Worm (Caenorhabditis elegans) whole organism, young adult: ENCODE results near the gene his-32.

Source experiments
- B0035.1 ChIP-seq: sonication (generic microtip); optimal IDR thresholded peaks from 2 replicates; lab custom pipeline; 2016; ENCODE audit warnings: missing genetic modification characterization, mild to moderate bottlenecking, missing compliant biosample characterization, missing genotype, missing genetic modification reagents
- D2030.7 ChIP-seq: fragments of 200-800 bp; sonication (Bioruptor generic); IDR thresholded peaks from 2 replicates; pipeline ENCODE4 v1.3.6; 2022; ENCODE audit warnings: missing genetic modification reagents, missing genetic modification characterization, missing compliant biosample characterization
- F23B12.7 ChIP-seq: sonication (generic microtip); optimal IDR thresholded peaks from 2 replicates; lab custom pipeline; 2017; ENCODE audit warnings: missing genetic modification characterization, mild to moderate bottlenecking, missing compliant biosample characterization, antibody characterized with exemption, moderate library complexity; ENCODE audit not compliant: insufficient read depth
- F33H1.4 ChIP-seq: fragments of 200-800 bp; sonication (Bioruptor generic); IDR thresholded peaks from 2 replicates; pipeline ENCODE4 v1.3.6; 2022; ENCODE audit warnings: missing genetic modification reagents, missing genetic modification characterization, missing compliant biosample characterization
- F37B4.10 ChIP-seq: fragments of 200-800 bp; sonication (Bioruptor generic); IDR thresholded peaks from 2 replicates; pipeline ENCODE4 v1.3.6; 2022; ENCODE audit warnings: missing genetic modification characterization, missing compliant biosample characterization
- T07F8.4 ChIP-seq: sonication (generic microtip); optimal IDR thresholded peaks from 2 replicates; lab custom pipeline; 2016; ENCODE audit warnings: mild to moderate bottlenecking, missing genetic modification characterization, moderate library complexity, missing compliant biosample characterization
- attf-5 ChIP-seq: fragments of 200-800 bp; sonication (Bioruptor generic); optimal IDR thresholded peaks from 2 replicates; lab custom pipeline; 2018; ENCODE audit warnings: mild to moderate bottlenecking, missing genetic modification characterization, missing compliant biosample characterization
- cebp-1 ChIP-seq, 2 experiments: fragments of 200-800 bp in 1 of 2; sonication (Bioruptor generic) in 1 of 2; sonication (generic microtip) in 1 of 2; IDR thresholded peaks in 1 of 2; optimal IDR thresholded peaks in 1 of 2; 2 replicates each; pipeline versions ENCODE4 v1.3.6 to Lab custom; 2017 to 2022; ENCODE audit warnings: missing compliant biosample characterization in 2 of 2, missing genetic modification characterization in 2 of 2, mild to moderate bottlenecking in 1 of 2, missing genetic modification reagents in 1 of 2, moderate library complexity in 1 of 2
- ceh-27 ChIP-seq: fragments of 200-800 bp; sonication (Bioruptor generic); optimal IDR thresholded peaks from 2 replicates; lab custom pipeline; 2018; ENCODE audit warnings: mild to moderate bottlenecking, missing genetic modification characterization, moderate library complexity, missing compliant biosample characterization
- ceh-79 ChIP-seq: sonication (generic microtip); optimal IDR thresholded peaks from 2 replicates; lab custom pipeline; 2017; ENCODE audit warnings: mild to moderate bottlenecking, missing genetic modification characterization, missing compliant biosample characterization
- chd-7 ChIP-seq: sonication (generic microtip); optimal IDR thresholded peaks from 2 replicates; lab custom pipeline; 2016; ENCODE audit warnings: mild to moderate bottlenecking, missing genetic modification characterization, moderate library complexity, missing compliant biosample characterization
- dpl-1 ChIP-seq: fragments of 150-350 bp; optimal IDR thresholded peaks from 2 replicates; lab custom pipeline; 2014; ENCODE audit warnings: missing biosample characterization, missing genetic modification reagents, missing genetic modification characterization
- egrh-3 ChIP-seq: fragments of 200-800 bp; sonication (Bioruptor generic); IDR thresholded peaks from 2 replicates; pipeline ENCODE4 v1.3.6; 2022; ENCODE audit warnings: missing genetic modification reagents, missing genetic modification characterization, missing compliant biosample characterization
- ekl-4 ChIP-seq: fragments of 200-800 bp; sonication (Bioruptor generic); IDR thresholded peaks from 2 replicates; pipeline ENCODE4 v1.3.6; 2022; ENCODE audit warnings: missing genetic modification reagents, missing genetic modification characterization, missing compliant biosample characterization
- ets-4 ChIP-seq: fragments of 200-800 bp; sonication (Bioruptor generic); optimal IDR thresholded peaks from 2 replicates; lab custom pipeline; 2018; ENCODE audit warnings: mild to moderate bottlenecking, missing genetic modification characterization, missing compliant biosample characterization
- hmg-1.2 ChIP-seq: fragments of 200-800 bp; sonication (Bioruptor generic); IDR thresholded peaks from 2 replicates; pipeline ENCODE4 v1.3.6; 2022; ENCODE audit warnings: missing genetic modification reagents, missing genetic modification characterization, missing compliant biosample characterization
- hsf-1 ChIP-seq: fragments of 200-800 bp; sonication (Bioruptor generic); IDR thresholded peaks from 2 replicates; pipeline ENCODE4 v1.3.6; 2022; ENCODE audit warnings: missing genetic modification reagents, missing genetic modification characterization, missing compliant biosample characterization
- lag-1 ChIP-seq: fragments of 200-800 bp; sonication (Bioruptor generic); IDR thresholded peaks from 2 replicates; pipeline ENCODE4 v1.3.6; 2022; ENCODE audit warnings: missing genetic modification reagents, missing genetic modification characterization, missing compliant biosample characterization
- let-607 ChIP-seq, 2 experiments: fragments of 200-800 bp in 1 of 2; sonication (Bioruptor generic) in 1 of 2; sonication (generic microtip) in 1 of 2; optimal IDR thresholded peaks; 2 replicates each; lab custom pipeline; 2016 to 2018; ENCODE audit warnings: mild to moderate bottlenecking in 2 of 2, missing compliant biosample characterization in 2 of 2, missing genetic modification characterization in 2 of 2, moderate library complexity in 2 of 2, missing genotype in 1 of 2
- lin-26 ChIP-seq: fragments of 200-800 bp; sonication (Bioruptor generic); IDR thresholded peaks from 2 replicates; pipeline ENCODE4 v1.3.6; 2022; ENCODE audit warnings: missing genetic modification reagents, missing genetic modification characterization, missing compliant biosample characterization
- lin-40 ChIP-seq: sonication (generic microtip); optimal IDR thresholded peaks from 2 replicates; lab custom pipeline; 2016; ENCODE audit warnings: missing genetic modification characterization, mild to moderate bottlenecking, missing compliant biosample characterization, missing genotype, missing genetic modification reagents
- lin-54 ChIP-seq: fragments of 200-800 bp; sonication (Bioruptor generic); optimal IDR thresholded peaks from 2 replicates; lab custom pipeline; 2018; ENCODE audit warnings: mild to moderate bottlenecking, missing genetic modification characterization, missing compliant biosample characterization
- lir-1 ChIP-seq: fragments of 200-800 bp; sonication (Bioruptor generic); conservative IDR thresholded peaks from 2 replicates; pipeline ENCODE4 v1.3.6; 2022; ENCODE audit warnings: missing genetic modification reagents, missing genetic modification characterization, missing compliant biosample characterization
- lsl-1 ChIP-seq: fragments of 200-800 bp; sonication (Bioruptor generic); optimal IDR thresholded peaks from 2 replicates; lab custom pipeline; 2018; ENCODE audit warnings: mild to moderate bottlenecking, missing genetic modification characterization, moderate library complexity, missing compliant biosample characterization
- madf-6 ChIP-seq: fragments of 200-800 bp; sonication (Bioruptor generic); IDR thresholded peaks from 2 replicates; pipeline ENCODE4 v1.3.6; 2022; ENCODE audit warnings: missing genetic modification reagents, missing genetic modification characterization, missing compliant biosample characterization
- mcd-1 ChIP-seq: fragments of 200-800 bp; sonication (Bioruptor generic); IDR thresholded peaks from 2 replicates; pipeline ENCODE4 v1.3.6; 2022; ENCODE audit warnings: missing genetic modification reagents, missing genetic modification characterization, missing compliant biosample characterization
- nfya-2 ChIP-seq: fragments of 200-800 bp; sonication (Bioruptor generic); IDR thresholded peaks from 2 replicates; pipeline ENCODE4 v1.3.6; 2022; ENCODE audit warnings: missing genetic modification reagents, missing genetic modification characterization, missing compliant biosample characterization
- nfyb-1 ChIP-seq: fragments of 200-800 bp; sonication (Bioruptor generic); IDR thresholded peaks from 2 replicates; pipeline ENCODE4 v1.3.6; 2022; ENCODE audit warnings: missing genetic modification reagents, missing genetic modification characterization, missing compliant biosample characterization
- nhr-120 ChIP-seq: fragments of 200-800 bp; sonication (Bioruptor generic); IDR thresholded peaks from 2 replicates; pipeline ENCODE4 v1.3.6; 2022; ENCODE audit warnings: missing genetic modification characterization, missing compliant biosample characterization
- nhr-80 ChIP-seq: sonication (generic microtip); optimal IDR thresholded peaks from 2 replicates; lab custom pipeline; 2016; ENCODE audit warnings: missing genetic modification characterization, missing compliant biosample characterization
- pbrm-1 ChIP-seq: fragments of 200-800 bp; sonication (Bioruptor generic); IDR thresholded peaks from 2 replicates; pipeline ENCODE4 v1.3.6; 2022; ENCODE audit warnings: missing genetic modification reagents, missing genetic modification characterization, missing compliant biosample characterization
- rcor-1 ChIP-seq: fragments of 200-800 bp; sonication (Bioruptor generic); IDR thresholded peaks from 2 replicates; pipeline ENCODE4 v1.3.6; 2022; ENCODE audit warnings: missing genetic modification reagents, missing genetic modification characterization, missing compliant biosample characterization
- repo-1 ChIP-seq: sonication (generic microtip); optimal IDR thresholded peaks from 2 replicates; lab custom pipeline; 2017; ENCODE audit warnings: mild to moderate bottlenecking, missing genetic modification characterization, missing compliant biosample characterization
- snpc-1.3 ChIP-seq: sonication (generic microtip); optimal IDR thresholded peaks from 2 replicates; lab custom pipeline; 2017; ENCODE audit warnings: missing genetic modification characterization, mild to moderate bottlenecking, missing compliant biosample characterization, antibody characterized with exemption, moderate library complexity, missing genotype, missing genetic modification reagents; ENCODE audit not compliant: insufficient read depth
- snpc-4 ChIP-seq, 5 experiments: fragments of 150-350 bp in 1 of 5; sonication (generic microtip) in 4 of 5; optimal IDR thresholded peaks; 2 replicates each; lab custom pipeline; 2014 to 2018; ENCODE audit warnings: missing genetic modification characterization in 5 of 5, missing biosample characterization in 3 of 5, antibody characterized with exemption in 2 of 5, mild to moderate bottlenecking in 2 of 5, missing compliant biosample characterization in 2 of 5, missing genotype in 2 of 5, moderate library complexity in 2 of 5, missing genetic modification reagents in 1 of 5
- somi-1 ChIP-seq: fragments of 200-800 bp; sonication (Bioruptor generic); optimal IDR thresholded peaks from 2 replicates; lab custom pipeline; 2018; ENCODE audit warnings: mild to moderate bottlenecking, missing genetic modification characterization, missing compliant biosample characterization
- sptf-2 ChIP-seq: fragments of 200-800 bp; sonication (Bioruptor generic); optimal IDR thresholded peaks from 2 replicates; lab custom pipeline; 2018; ENCODE audit warnings: mild to moderate bottlenecking, missing genetic modification characterization, missing compliant biosample characterization
- tbp1 ChIP-seq: fragments of 200-800 bp; sonication (Bioruptor generic); optimal IDR thresholded peaks from 2 replicates; lab custom pipeline; 2018; ENCODE audit warnings: mild to moderate bottlenecking, missing genetic modification characterization, missing compliant biosample characterization
- unc-130 ChIP-seq: sonication (generic microtip); optimal IDR thresholded peaks from 2 replicates; lab custom pipeline; 2016; ENCODE audit warnings: missing genetic modification reagents, missing genetic modification characterization, missing compliant biosample characterization
- zim-3 ChIP-seq: sonication (generic microtip); optimal IDR thresholded peaks from 2 replicates; lab custom pipeline; 2017; ENCODE audit warnings: mild to moderate bottlenecking, missing genetic modification characterization, moderate library complexity, missing compliant biosample characterization
- ztf-26 ChIP-seq: sonication (generic microtip); optimal IDR thresholded peaks from 2 replicates; lab custom pipeline; 2017; ENCODE audit warnings: missing genetic modification characterization, missing compliant biosample characterization

Gene his-32

ce11 chrIV:8379278-8379677 is 45.2 kb downstream of the his-32 start, which contains the start of gene nap-1:
TSS of gene nap-1 (minus strand) at chrIV:8379319.
- TF ChIP-seq lsl-1 (GFP tag; lab: Kevin White, UChicago) (peak; percentile 28), ceh-79 (tag; lab: Kevin White, UChicago) (no peak), pbrm-1 (GFP tag; lab: Robert Waterston, UW) (peak; percentile 27; the same call in 1 of the 2 replicates), lir-1 (GFP tag; lab: Robert Waterston, UW) (no peak), ekl-4 (GFP tag; lab: Robert Waterston, UW) (no peak), zim-3 (tag; lab: Kevin White, UChicago) (no peak), lin-40 (tag; lab: Kevin White, UChicago) (peak; percentile 37), hsf-1 (GFP tag; lab: Robert Waterston, UW) (no peak), nhr-120 (GFP tag; lab: Robert Waterston, UW) (no peak), ceh-27 (GFP tag; lab: Kevin White, UChicago) (peak; percentile 55), madf-6 (GFP tag; lab: Robert Waterston, UW) (peak; percentile 50; the same call in 1 of the 2 replicates), F33H1.4 (GFP tag; lab: Robert Waterston, UW) (peak; percentile 92), F37B4.10 (GFP tag; lab: Robert Waterston, UW) (no peak), B0035.1 (tag; lab: Kevin White, UChicago) (no peak), let-607 (tag; optimal IDR thresholded peaks at IDR 0.05; lab: Kevin White, UChicago) (no peak), somi-1 (GFP tag; lab: Kevin White, UChicago) (no peak), cebp-1 (GFP tag; IDR thresholded peaks at IDR 0.05; lab: Robert Waterston, UW) (peak; percentile 63; the same call in 1 of the 2 replicates), cebp-1 (tag; optimal IDR thresholded peaks at IDR 0.05; lab: Kevin White, UChicago) (peak; percentile 75), lin-54 (GFP tag; lab: Kevin White, UChicago) (peak; percentile 26), lin-26 (GFP tag; lab: Robert Waterston, UW) (no peak), unc-130 (GFP tag; lab: Kevin White, UChicago) (no peak), sptf-2 (no peak), ztf-26 (tag; lab: Kevin White, UChicago) (no peak), snpc-1.3 (tag; lab: Kevin White, UChicago) (peak; percentile 6), repo-1 (tag; lab: Kevin White, UChicago) (no peak), dpl-1 (GFP tag; lab: Kevin White, UChicago) (peak; percentile 6), nhr-80 (tag; lab: Kevin White, UChicago) (peak; percentile 58), nfya-2 (no peak), T07F8.4 (tag; lab: Kevin White, UChicago) (no peak), rcor-1 (peak; percentile 51; the same call in 1 of the 2 replicates), tbp1 (GFP tag; lab: Kevin White, UChicago) (peak; percentile 55), D2030.7 (GFP tag; lab: Robert Waterston, UW) (no peak), attf-5 (peak; percentile 75), F23B12.7 (tag; lab: Kevin White, UChicago) (peak; percentile 40), snpc-4 (GFP tag; optimal IDR thresholded peaks at IDR 0.05; lab: Kevin White, UChicago) (no peak), snpc-4 (tag; optimal IDR thresholded peaks at IDR 0.05; lab: Kevin White, UChicago) (peak in 2 of 4 experiments; percentile 53 to 80), chd-7 (tag; lab: Kevin White, UChicago) (no peak), ets-4 (GFP tag; lab: Kevin White, UChicago) (no peak), egrh-3 (no peak; the same call in 1 of the 2 replicates), lag-1 (GFP tag; lab: Robert Waterston, UW) (no peak), hmg-1.2 (GFP tag; lab: Robert Waterston, UW) (peak; percentile 34; the same call in 1 of the 2 replicates), nfyb-1 (GFP tag; lab: Robert Waterston, UW) (0 out of 2 replicates have a peak, but pooled peaks have one; percentile 49), mcd-1 (no peak)
